Worm (Caenorhabditis elegans) whole organism, L2 larva: Measurements from ENCODE around the gene E02H1.5.

Experiments
- C34F6.9 ChIP-seq: fragments of 150-350 bp; optimal IDR thresholded peaks from 2 replicates; lab custom pipeline; 2014; ENCODE audit warnings: missing biosample characterization, missing genetic modification characterization
- F13H6.1 ChIP-seq: sonication (generic microtip); optimal IDR thresholded peaks from 2 replicates; lab custom pipeline; 2016; ENCODE audit warnings: missing genetic modification characterization, missing compliant biosample characterization
- R02D3.7 ChIP-seq: fragments of 150-350 bp; optimal IDR thresholded peaks from 2 replicates; lab custom pipeline; 2014; ENCODE audit warnings: missing biosample characterization, missing genetic modification characterization
- Y55F3AM.14 ChIP-seq: fragments of 200-800 bp; sonication (Bioruptor generic); optimal IDR thresholded peaks from 2 replicates; lab custom pipeline; 2018; ENCODE audit warnings: mild to moderate bottlenecking, missing genetic modification characterization, missing compliant biosample characterization
- ZK546.5 ChIP-seq: sonication (generic microtip); optimal IDR thresholded peaks from 2 replicates; lab custom pipeline; 2017; ENCODE audit warnings: missing biosample characterization, missing genetic modification characterization
- alr-1 ChIP-seq: fragments of 150-350 bp; optimal IDR thresholded peaks from 2 replicates; lab custom pipeline; 2014; ENCODE audit warnings: missing biosample characterization, missing genetic modification characterization
- aly-2 ChIP-seq: fragments of 150-350 bp; optimal IDR thresholded peaks from 2 replicates; lab custom pipeline; 2014; ENCODE audit warnings: missing biosample characterization, missing genetic modification characterization
- ama-1 ChIP-seq: fragments of 150-350 bp; optimal IDR thresholded peaks from 2 replicates; lab custom pipeline; 2018; ENCODE audit warnings: inconsistent platforms
- blmp-1 ChIP-seq: sonication (generic microtip); optimal IDR thresholded peaks from 2 replicates; lab custom pipeline; 2017; ENCODE audit warnings: missing genetic modification characterization, mild to moderate bottlenecking, missing compliant biosample characterization, antibody characterized with exemption, moderate library complexity; ENCODE audit not compliant: insufficient read depth
- ceh-16 ChIP-seq: fragments of 150-350 bp; optimal IDR thresholded peaks from 2 replicates; lab custom pipeline; 2014; ENCODE audit warnings: missing biosample characterization, missing genetic modification characterization
- ceh-82 ChIP-seq: fragments of 150-350 bp; optimal IDR thresholded peaks from 2 replicates; lab custom pipeline; 2014; ENCODE audit warnings: missing biosample characterization, missing genetic modification characterization
- crh-2 ChIP-seq: sonication (generic microtip); optimal IDR thresholded peaks from 2 replicates; lab custom pipeline; 2017; ENCODE audit warnings: missing biosample characterization, missing genetic modification characterization
- dmd-4 ChIP-seq: sonication (generic microtip); optimal IDR thresholded peaks from 2 replicates; lab custom pipeline; 2017; ENCODE audit warnings: missing biosample characterization, missing genetic modification characterization
- egl-27 ChIP-seq: sonication (generic microtip); optimal IDR thresholded peaks from 3 replicates; lab custom pipeline; 2017; ENCODE audit warnings: missing biosample characterization, missing genetic modification reagents, missing genetic modification characterization
- elt-1 ChIP-seq: fragments of 150-350 bp; optimal IDR thresholded peaks from 2 replicates; lab custom pipeline; 2014; ENCODE audit warnings: missing biosample characterization, missing genetic modification characterization
- elt-3 ChIP-seq: sonication (generic microtip); optimal IDR thresholded peaks from 2 replicates; lab custom pipeline; 2017; ENCODE audit warnings: missing biosample characterization, missing genetic modification characterization
- fos-1 ChIP-seq: fragments of 150-350 bp; optimal IDR thresholded peaks from 2 replicates; lab custom pipeline; 2014; ENCODE audit warnings: missing biosample characterization, missing genetic modification characterization
- gmeb-1 ChIP-seq: fragments of 150-350 bp; optimal IDR thresholded peaks from 2 replicates; lab custom pipeline; 2014; ENCODE audit warnings: missing biosample characterization, missing genetic modification characterization
- lin-11 ChIP-seq: fragments of 150-350 bp; sonication (generic microtip); optimal IDR thresholded peaks from 2 replicates; lab custom pipeline; 2014; ENCODE audit warnings: missing biosample characterization, missing genetic modification characterization, inconsistent platforms, mixed read lengths
- lin-13 ChIP-seq: fragments of 150-350 bp; optimal IDR thresholded peaks from 2 replicates; lab custom pipeline; 2014; ENCODE audit warnings: missing biosample characterization, missing genetic modification reagents, missing genetic modification characterization
- lin-39 ChIP-seq: fragments of 150-350 bp; optimal IDR thresholded peaks from 2 replicates; lab custom pipeline; 2014; ENCODE audit warnings: missing biosample characterization, missing genetic modification reagents, missing genetic modification characterization
- lsy-2 ChIP-seq, 2 experiments: fragments of 150-350 bp in 1 of 2; sonication (generic microtip) in 1 of 2; optimal IDR thresholded peaks; 2 replicates each; lab custom pipeline; 2014 to 2017; ENCODE audit warnings: missing biosample characterization in 2 of 2, missing genetic modification characterization in 2 of 2
- mab-5 ChIP-seq: fragments of 150-350 bp; optimal IDR thresholded peaks from 2 replicates; lab custom pipeline; 2014; ENCODE audit warnings: missing biosample characterization, missing genetic modification characterization
- nhr-10 ChIP-seq: sonication (generic microtip); optimal IDR thresholded peaks from 2 replicates; lab custom pipeline; 2017; ENCODE audit warnings: missing biosample characterization, missing genetic modification characterization
- nhr-11 ChIP-seq: fragments of 150-350 bp; optimal IDR thresholded peaks from 2 replicates; lab custom pipeline; 2014; ENCODE audit warnings: missing biosample characterization, missing genetic modification characterization
- nhr-12 ChIP-seq: fragments of 150-350 bp; optimal IDR thresholded peaks from 2 replicates; lab custom pipeline; 2014; ENCODE audit warnings: missing biosample characterization, missing genetic modification characterization
- nhr-129 ChIP-seq: fragments of 150-350 bp; optimal IDR thresholded peaks from 2 replicates; lab custom pipeline; 2014; ENCODE audit warnings: missing biosample characterization, missing genetic modification characterization
- nhr-23 ChIP-seq: fragments of 150-350 bp; optimal IDR thresholded peaks from 2 replicates; lab custom pipeline; 2014; ENCODE audit warnings: missing biosample characterization, missing genetic modification reagents, missing genetic modification characterization
- nhr-237 ChIP-seq: fragments of 150-350 bp; optimal IDR thresholded peaks from 2 replicates; lab custom pipeline; 2014; ENCODE audit warnings: missing biosample characterization, missing genetic modification characterization
- nhr-25 ChIP-seq: fragments of 150-350 bp; sonication (generic microtip); optimal IDR thresholded peaks from 3 replicates; lab custom pipeline; 2014; ENCODE audit warnings: missing biosample characterization, missing genetic modification characterization
- nhr-6 ChIP-seq: fragments of 150-350 bp; optimal IDR thresholded peaks from 2 replicates; lab custom pipeline; 2014; ENCODE audit warnings: missing biosample characterization, missing genetic modification characterization
- nhr-77 ChIP-seq: fragments of 150-350 bp; optimal IDR thresholded peaks from 2 replicates; lab custom pipeline; 2014; ENCODE audit warnings: missing biosample characterization, missing genetic modification characterization
- peb-1 ChIP-seq: fragments of 150-350 bp; optimal IDR thresholded peaks from 2 replicates; lab custom pipeline; 2014; ENCODE audit warnings: missing biosample characterization, missing genetic modification characterization
- sem-4 ChIP-seq: fragments of 150-350 bp; optimal IDR thresholded peaks from 2 replicates; lab custom pipeline; 2014; ENCODE audit warnings: missing biosample characterization, missing genetic modification reagents, missing genetic modification characterization
- sma-3 ChIP-seq: sonication (generic microtip); optimal IDR thresholded peaks from 2 replicates; lab custom pipeline; 2016; ENCODE audit warnings: missing genetic modification reagents, missing genetic modification characterization, missing compliant biosample characterization
- sma-9 ChIP-seq, 2 experiments: fragments of 150-350 bp in 1 of 2; sonication (generic microtip) in 1 of 2; optimal IDR thresholded peaks; 2 replicates each; lab custom pipeline; 2014 to 2016; ENCODE audit warnings: missing genetic modification characterization in 2 of 2, mild to moderate bottlenecking in 1 of 2, missing biosample characterization in 1 of 2, missing compliant biosample characterization in 1 of 2, missing genetic modification reagents in 1 of 2, moderate library complexity in 1 of 2
- snpc-4 ChIP-seq: fragments of 150-350 bp; optimal IDR thresholded peaks from 2 replicates; lab custom pipeline; 2014; ENCODE audit warnings: missing biosample characterization, missing genetic modification characterization
- unc-55 ChIP-seq: fragments of 150-350 bp; sonication (generic microtip); optimal IDR thresholded peaks from 3 replicates; lab custom pipeline; 2014; ENCODE audit warnings: missing biosample characterization, missing genetic modification reagents, missing genetic modification characterization
- unc-62 ChIP-seq: fragments of 150-350 bp; optimal IDR thresholded peaks from 2 replicates; lab custom pipeline; 2014; ENCODE audit warnings: missing biosample characterization, missing genetic modification reagents, missing genetic modification characterization
- zag-1 ChIP-seq: fragments of 150-350 bp; optimal IDR thresholded peaks from 2 replicates; lab custom pipeline; 2014; ENCODE audit warnings: missing biosample characterization, missing genetic modification characterization
- ztf-1 ChIP-seq: fragments of 200-800 bp; sonication (Bioruptor generic); conservative IDR thresholded peaks from 2 replicates; pipeline ENCODE4 v1.3.6; 2022; ENCODE audit warnings: missing genetic modification characterization, missing compliant biosample characterization
- ztf-11 ChIP-seq: sonication (generic microtip); optimal IDR thresholded peaks from 2 replicates; lab custom pipeline; 2017; ENCODE audit warnings: missing biosample characterization, missing genetic modification characterization
- ztf-4 ChIP-seq: fragments of 150-350 bp; optimal IDR thresholded peaks from 2 replicates; lab custom pipeline; 2014; ENCODE audit warnings: missing biosample characterization, missing genetic modification characterization

E02H1.5 gene

DNA sequence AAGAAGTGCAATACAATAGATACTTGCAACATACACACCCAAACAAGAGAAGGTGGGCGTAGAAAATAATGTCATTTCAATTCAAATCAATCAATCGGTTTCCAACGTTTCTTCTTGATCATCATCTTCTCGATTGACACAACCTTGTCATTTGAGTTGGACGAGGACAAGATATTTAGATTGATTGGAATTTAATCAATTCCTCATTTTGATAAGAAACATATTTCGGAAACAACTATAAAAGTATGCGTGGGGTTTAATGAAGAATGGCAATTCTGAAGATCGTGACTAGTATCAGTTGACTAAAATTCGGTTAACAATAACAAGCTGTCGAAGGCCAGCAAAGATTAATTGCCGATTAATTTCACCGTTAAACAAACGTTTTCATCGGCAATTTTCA lies 25.6 kb downstream of the E02H1.5 start:
- TF ChIP-seq egl-27 (tag; lab: Kevin White, UChicago) (no peak), Y55F3AM.14 (no peak), nhr-23 (tag; lab: Kevin White, UChicago) (no peak), C34F6.9 (no peak), lin-39 (tag; lab: Kevin White, UChicago) (no peak), sma-9 (GFP tag; optimal IDR thresholded peaks at IDR 0.05; lab: Kevin White, UChicago) (peak; percentile 15), sma-9 (tag; optimal IDR thresholded peaks at IDR 0.05; lab: Kevin White, UChicago) (no peak), sma-3 (GFP tag; lab: Kevin White, UChicago) (peak; percentile 1), ztf-1 (GFP tag; lab: Robert Waterston, UW) (no peak), nhr-237 (no peak), blmp-1 (tag; lab: Kevin White, UChicago) (peak; percentile 4), zag-1 (no peak), ztf-4 (tag; lab: Kevin White, UChicago) (no peak), lin-11 (tag; lab: Kevin White, UChicago) (no peak), nhr-6 (peak; percentile 29), aly-2 (tag; lab: Kevin White, UChicago) (no peak), ZK546.5 (tag; lab: Kevin White, UChicago) (no peak), nhr-77 (tag; lab: Kevin White, UChicago) (no peak), nhr-25 (peak; percentile 59)

DNA sequence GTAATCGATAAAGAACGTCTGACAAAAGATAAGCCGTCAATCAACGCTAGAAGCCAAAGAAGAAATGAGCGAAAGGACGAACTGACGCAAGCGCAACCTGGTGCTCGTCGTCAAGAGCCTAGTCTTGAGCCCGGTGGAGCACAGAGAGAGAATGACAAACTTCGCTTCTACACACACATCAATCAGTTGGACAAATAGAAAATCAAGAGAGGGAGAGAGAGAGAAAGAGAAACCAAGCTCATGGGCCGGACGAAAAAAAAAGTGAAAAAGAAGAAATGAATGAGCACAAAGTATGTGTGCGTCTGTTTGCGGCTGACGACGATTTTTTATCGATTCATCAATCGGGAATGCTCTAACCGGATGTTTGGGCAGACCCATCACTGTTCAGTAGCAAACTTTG lies 26.1 kb downstream of the E02H1.5 start:
- TF ChIP-seq ztf-4 (tag; lab: Kevin White, UChicago), result no peak
- peak; percentile 1 for TF ChIP-seq unc-55 (GFP tag; lab: Kevin White, UChicago)
- no peak for TF ChIP-seq peb-1
- no peak for TF ChIP-seq mab-5
- TF ChIP-seq F13H6.1, result peak; percentile 70
- peak; percentile 50 for TF ChIP-seq sma-9 (GFP tag; optimal IDR thresholded peaks at IDR 0.05; lab: Kevin White, UChicago)
- no peak for TF ChIP-seq sma-9 (tag; optimal IDR thresholded peaks at IDR 0.05; lab: Kevin White, UChicago)
- TF ChIP-seq ama-1 (lab: Kevin White, UChicago), result no peak
- peak in 1 of 2 experiments; percentile 24 for TF ChIP-seq lsy-2 (tag; optimal IDR thresholded peaks at IDR 0.05; lab: Kevin White, UChicago)
- peak; percentile 43 for TF ChIP-seq nhr-129
- peak; percentile 61 for TF ChIP-seq C34F6.9

DNA sequence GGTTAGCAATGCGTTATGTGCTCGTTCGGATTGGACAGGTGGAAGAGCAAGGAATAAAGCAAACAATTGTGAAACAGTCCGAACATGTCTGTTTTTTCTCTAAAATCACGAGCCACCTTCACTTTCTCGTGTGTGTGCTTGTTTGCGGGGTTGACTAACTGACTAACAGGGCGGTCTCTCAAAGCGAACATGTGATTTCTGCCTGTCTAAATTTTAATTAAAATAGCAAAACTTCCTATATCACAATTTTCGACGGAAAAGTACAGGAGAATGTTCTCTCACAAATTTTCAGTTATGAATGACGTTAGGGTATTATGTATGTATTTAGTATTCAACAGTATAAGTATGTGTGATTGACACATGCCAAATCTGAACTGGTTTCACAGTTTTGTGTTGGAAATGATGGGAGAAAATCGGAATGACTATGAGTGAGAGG lies 26.9 kb downstream of the E02H1.5 start:
- TF ChIP-seq crh-2 (tag; lab: Kevin White, UChicago) (peak; percentile 40), nhr-6 (no peak), blmp-1 (tag; lab: Kevin White, UChicago) (peak; percentile 13), C34F6.9 (peak; percentile 21), F13H6.1 (peak; percentile 43), sma-9 (GFP tag; optimal IDR thresholded peaks at IDR 0.05; lab: Kevin White, UChicago) (peak; percentile 9), sma-9 (tag; optimal IDR thresholded peaks at IDR 0.05; lab: Kevin White, UChicago) (no peak), dmd-4 (tag; lab: Kevin White, UChicago) (no peak)

DNA sequence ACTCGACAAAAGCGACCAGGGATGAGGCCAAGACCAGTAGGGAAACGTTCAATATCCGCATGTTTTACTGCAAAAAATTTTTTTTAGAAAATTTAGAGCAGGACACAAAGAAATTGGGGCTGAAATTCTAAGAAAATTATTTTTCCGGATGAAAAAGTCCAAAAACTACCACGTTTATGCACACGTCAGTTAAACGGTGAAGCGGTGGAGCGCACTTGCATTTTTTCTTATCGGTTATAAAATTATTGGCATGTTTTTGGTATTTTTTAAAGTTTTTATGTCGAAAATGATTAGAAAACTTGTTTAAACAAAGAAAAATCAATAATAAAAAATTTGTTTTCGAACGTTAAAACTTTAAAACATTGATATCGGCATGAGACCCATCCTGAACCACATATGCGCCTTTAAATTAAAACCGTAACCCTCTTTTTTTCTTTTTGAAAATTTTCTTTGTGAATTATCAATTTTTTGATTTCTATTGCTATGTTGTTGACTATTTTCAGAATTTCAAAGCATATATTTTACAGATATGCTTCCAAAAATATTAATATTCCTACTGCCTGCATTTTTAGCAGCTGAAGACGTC lies 29.2 kb downstream of the E02H1.5 start, which contains the start of the genes dnj-20 and ZK1307.8:
Gene dnj-20 (minus strand): TSS at position 67 of the 586 bp plus-strand sequence.
Gene ZK1307.8 (plus strand): TSS at position 504 of the 586 bp plus-strand sequence.
- TF ChIP-seq snpc-4 (tag; lab: Kevin White, UChicago) (no peak), R02D3.7 (tag; lab: Kevin White, UChicago) (no peak), nhr-12 (tag; lab: Kevin White, UChicago) (no peak), F13H6.1 (no peak), elt-3 (tag; lab: Kevin White, UChicago) (no peak), elt-1 (no peak), lsy-2 (tag; optimal IDR thresholded peaks at IDR 0.05; lab: Kevin White, UChicago) (peak in 1 of 2 experiments; percentile 55), lin-39 (tag; lab: Kevin White, UChicago) (no peak), gmeb-1 (tag; lab: Kevin White, UChicago) (peak; percentile 15), ztf-4 (tag; lab: Kevin White, UChicago) (no peak), Y55F3AM.14 (no peak), ztf-11 (tag; lab: Kevin White, UChicago) (no peak), blmp-1 (tag; lab: Kevin White, UChicago) (no peak), unc-55 (GFP tag; lab: Kevin White, UChicago) (peak; percentile 38), sem-4 (tag; lab: Kevin White, UChicago) (no peak), dmd-4 (tag; lab: Kevin White, UChicago) (no peak), unc-62 (GFP tag; lab: Kevin White, UChicago) (no peak), crh-2 (tag; lab: Kevin White, UChicago) (peak; percentile 79), zag-1 (no peak), ceh-16 (tag; lab: Kevin White, UChicago) (no peak), aly-2 (tag; lab: Kevin White, UChicago) (no peak), lin-11 (tag; lab: Kevin White, UChicago) (no peak), nhr-23 (tag; lab: Kevin White, UChicago) (no peak), nhr-11 (tag; lab: Kevin White, UChicago) (no peak), mab-5 (no peak), lin-13 (GFP tag; lab: Kevin White, UChicago) (no peak), sma-9 (GFP tag; optimal IDR thresholded peaks at IDR 0.05; lab: Kevin White, UChicago) (no peak), sma-9 (tag; optimal IDR thresholded peaks at IDR 0.05; lab: Kevin White, UChicago) (no peak), ztf-1 (GFP tag; lab: Robert Waterston, UW) (no peak), sma-3 (GFP tag; lab: Kevin White, UChicago) (no peak), nhr-77 (tag; lab: Kevin White, UChicago) (no peak), ceh-82 (tag; lab: Kevin White, UChicago) (no peak), alr-1 (no peak), fos-1 (tag; lab: Kevin White, UChicago) (peak; percentile 23), ama-1 (lab: Kevin White, UChicago) (no peak), nhr-10 (tag; lab: Kevin White, UChicago) (no peak), C34F6.9 (peak; percentile 43)
